Fruit fly (Drosophila melanogaster) whole organism, embryonic: ENCODE results near the gene CG9316.

Experiments used
- Awh ChIP-seq: fragments of 200-800 bp; sonication (Bioruptor generic); IDR thresholded peaks from 2 replicates; pipeline ENCODE4, ENCODE4 v1.3.6; 2022; ENCODE audit warnings: missing biosample characterization, missing genetic modification characterization
- Bgb ChIP-seq: fragments of 200-800 bp; sonication (Bioruptor generic); IDR thresholded peaks from 2 replicates; pipeline ENCODE4 v1.3.6; 2022; ENCODE audit warnings: missing biosample characterization, missing genetic modification characterization; ENCODE audit not compliant: partially characterized antibody
- CG10431 ChIP-seq: fragments of 200-800 bp; sonication (Bioruptor generic); optimal IDR thresholded peaks from 3 replicates; lab custom pipeline; 2018; ENCODE audit warnings: missing biosample characterization, mild to moderate bottlenecking, missing genetic modification characterization
- CG10543 ChIP-seq: fragments of 200-800 bp; sonication (Bioruptor generic); optimal IDR thresholded peaks from 3 replicates; lab custom pipeline; 2017; ENCODE audit warnings: missing biosample characterization, mild to moderate bottlenecking, missing genetic modification characterization, moderate library complexity
- CG12391 ChIP-seq: fragments of 200-800 bp; sonication (Bioruptor generic); optimal IDR thresholded peaks from 3 replicates; lab custom pipeline; 2018; ENCODE audit warnings: missing biosample characterization, mild to moderate bottlenecking, missing genetic modification characterization, moderate library complexity
- CG15269 ChIP-seq: fragments of 200-800 bp; sonication (Bioruptor generic); optimal IDR thresholded peaks from 2 replicates; lab custom pipeline; 2018; ENCODE audit warnings: missing biosample characterization, mild to moderate bottlenecking, missing genetic modification characterization, moderate library complexity
- CG1602 ChIP-seq: fragments of 200-800 bp; sonication (Bioruptor generic); optimal IDR thresholded peaks from 3 replicates; lab custom pipeline; 2016; ENCODE audit warnings: missing biosample characterization, missing genetic modification characterization
- CG17359 ChIP-seq: fragments of 200-800 bp; sonication (Bioruptor generic); optimal IDR thresholded peaks from 3 replicates; lab custom pipeline; 2018; ENCODE audit warnings: missing biosample characterization, mild to moderate bottlenecking, missing genetic modification characterization, moderate library complexity
- CG17612 ChIP-seq: fragments of 200-800 bp; sonication (Bioruptor generic); IDR thresholded peaks from 2 replicates; pipeline ENCODE4 v1.3.6; 2022; ENCODE audit warnings: missing biosample characterization, missing genetic modification characterization
- CG1832 ChIP-seq: fragments of 200-800 bp; sonication (Bioruptor generic); optimal IDR thresholded peaks from 2 replicates; lab custom pipeline; 2017; ENCODE audit warnings: missing biosample characterization, mild to moderate bottlenecking, missing genetic modification characterization, inconsistent platforms
- CG2678 ChIP-seq: fragments of 200-800 bp; sonication (Bioruptor generic); optimal IDR thresholded peaks from 3 replicates; lab custom pipeline; 2019; ENCODE audit warnings: missing biosample characterization, mild to moderate bottlenecking, missing genetic modification characterization, moderate library complexity
- CG32767 ChIP-seq: fragments of 200-800 bp; sonication (Bioruptor generic); IDR thresholded peaks from 2 replicates; pipeline ENCODE4 v1.3.6; 2022; ENCODE audit warnings: missing biosample characterization, missing genetic modification characterization
- CG33557 ChIP-seq: fragments of 200-800 bp; sonication (Bioruptor generic); optimal IDR thresholded peaks from 2 replicates; lab custom pipeline; 2019; ENCODE audit warnings: missing biosample characterization, mild to moderate bottlenecking, missing genetic modification characterization, moderate library complexity
- CG34224 ChIP-seq: fragments of 200-800 bp; sonication (Bioruptor generic); IDR thresholded peaks from 3 replicates; pipeline ENCODE4 v1.3.6; 2022; ENCODE audit warnings: missing biosample characterization, missing genetic modification characterization; ENCODE audit not compliant: partially characterized antibody
- CG6689 ChIP-seq: fragments of 200-800 bp; sonication (Bioruptor generic); IDR thresholded peaks from 2 replicates; pipeline ENCODE4 v1.3.6; 2022; ENCODE audit warnings: missing biosample characterization, missing genetic modification characterization
- CG8388 ChIP-seq: fragments of 200-800 bp; sonication (Bioruptor generic); optimal IDR thresholded peaks from 2 replicates; lab custom pipeline; 2019; ENCODE audit warnings: missing biosample characterization, mild to moderate bottlenecking, missing genetic modification characterization, moderate library complexity
- CG9215 ChIP-seq: fragments of 200-800 bp; sonication (Bioruptor generic); IDR thresholded peaks from 2 replicates; pipeline ENCODE4 v1.3.6; 2022; ENCODE audit warnings: missing biosample characterization, missing genetic modification characterization
- CG9437 ChIP-seq: fragments of 200-800 bp; sonication (Bioruptor generic); optimal IDR thresholded peaks from 2 replicates; lab custom pipeline; 2018; ENCODE audit warnings: missing biosample characterization, mild to moderate bottlenecking, missing genetic modification characterization
- Dek ChIP-seq: fragments of 200-800 bp; sonication (Bioruptor generic); optimal IDR thresholded peaks from 3 replicates; lab custom pipeline; 2019; ENCODE audit warnings: missing biosample characterization, mild to moderate bottlenecking, missing genetic modification characterization, moderate library complexity
- ERR ChIP-seq: fragments of 200-800 bp; sonication (Bioruptor generic); optimal IDR thresholded peaks from 2 replicates; lab custom pipeline; 2016; ENCODE audit warnings: missing biosample characterization, missing genetic modification characterization
- HmgZ ChIP-seq: fragments of 200-800 bp; sonication (Bioruptor generic); optimal IDR thresholded peaks from 2 replicates; lab custom pipeline; 2018; ENCODE audit warnings: missing biosample characterization, mild to moderate bottlenecking, missing genetic modification characterization
- Oaz ChIP-seq: fragments of 200-800 bp; sonication (Bioruptor generic); IDR thresholded peaks from 2 replicates; pipeline ENCODE4 v1.3.6; 2022; ENCODE audit warnings: missing biosample characterization, missing genetic modification characterization
- Scr ChIP-seq: fragments of 200-800 bp; sonication (Bioruptor generic); IDR thresholded peaks from 2 replicates; pipeline ENCODE4 v1.3.6; 2022; ENCODE audit warnings: missing biosample characterization, missing genetic modification characterization; ENCODE audit not compliant: partially characterized antibody
- Sox100B ChIP-seq: fragments of 200-800 bp; sonication (Bioruptor generic); optimal IDR thresholded peaks from 3 replicates; lab custom pipeline; 2018; ENCODE audit warnings: missing biosample characterization, mild to moderate bottlenecking, missing genetic modification characterization
- Sry-δ ChIP-seq: fragments of 200-800 bp; sonication (Bioruptor generic); optimal IDR thresholded peaks from 2 replicates; lab custom pipeline; 2016; ENCODE audit warnings: missing biosample characterization, missing genetic modification characterization
- Tbp ChIP-seq: fragments of >200 bp; optimal IDR thresholded peaks from 2 replicates; lab custom pipeline; 2018; ENCODE audit warnings: missing biosample characterization, missing genetic modification characterization
- Trl ChIP-seq, 3 experiments: fragments of >200 bp in 2 of 3; fragments of 200-800 bp in 1 of 3; sonication (Bioruptor generic) in 1 of 3; optimal IDR thresholded peaks; 2 replicates in 1 of 3; 3 replicates in 2 of 3; lab custom pipeline; 2016 to 2017; ENCODE audit warnings: missing biosample characterization in 1 of 3, missing genetic modification characterization in 1 of 3
- abd-A ChIP-seq: fragments of 200-800 bp; sonication (Bioruptor generic); optimal IDR thresholded peaks from 3 replicates; lab custom pipeline; 2019; ENCODE audit warnings: missing biosample characterization, mild to moderate bottlenecking, missing genetic modification characterization, moderate library complexity
- btn ChIP-seq: fragments of 200-800 bp; sonication (Bioruptor generic); optimal IDR thresholded peaks from 2 replicates; lab custom pipeline; 2016; ENCODE audit warnings: missing biosample characterization, missing genetic modification characterization
- corto ChIP-seq: fragments of 200-800 bp; sonication (Bioruptor generic); optimal IDR thresholded peaks from 2 replicates; lab custom pipeline; 2016; ENCODE audit warnings: missing biosample characterization, mild to moderate bottlenecking, missing genetic modification characterization, moderate library complexity
- exex ChIP-seq: fragments of 200-800 bp; sonication (Bioruptor generic); optimal IDR thresholded peaks from 4 replicates; lab custom pipeline; 2018; ENCODE audit warnings: missing biosample characterization, mild to moderate bottlenecking, missing genetic modification characterization, moderate library complexity
- fd64A ChIP-seq: fragments of 200-800 bp; sonication (Bioruptor generic); optimal IDR thresholded peaks from 3 replicates; lab custom pipeline; 2018; ENCODE audit warnings: missing biosample characterization, mild to moderate bottlenecking, missing genetic modification characterization
- gem ChIP-seq: fragments of 200-800 bp; sonication (Bioruptor generic); optimal IDR thresholded peaks from 2 replicates; lab custom pipeline; 2019; ENCODE audit warnings: missing biosample characterization, mild to moderate bottlenecking, missing genetic modification characterization, moderate library complexity
- hb ChIP-seq: fragments of 200-800 bp; sonication (Bioruptor generic); IDR thresholded peaks from 3 replicates; pipeline ENCODE4 v1.3.6; 2022; ENCODE audit warnings: missing biosample characterization, missing genetic modification characterization; ENCODE audit not compliant: partially characterized antibody
- hkb ChIP-seq, 2 experiments: fragments of 200-800 bp in 1 of 2; fragments of >200 bp in 1 of 2; sonication (Bioruptor generic) in 1 of 2; IDR thresholded peaks in 1 of 2; optimal IDR thresholded peaks in 1 of 2; 2 replicates each; pipeline versions ENCODE4 v1.3.6 to Lab custom; 2017 to 2022; ENCODE audit warnings: missing biosample characterization in 1 of 2, missing genetic modification characterization in 1 of 2
- lmd ChIP-seq: fragments of 200-800 bp; sonication (Bioruptor generic); IDR thresholded peaks from 2 replicates; pipeline ENCODE4 v1.3.6; 2022; ENCODE audit warnings: missing biosample characterization, missing genetic modification characterization
- lov ChIP-seq, 2 experiments: fragments of 200-800 bp in 1 of 2; fragments of >200 bp in 1 of 2; sonication (Bioruptor generic) in 1 of 2; IDR thresholded peaks in 1 of 2; optimal IDR thresholded peaks in 1 of 2; 2 replicates in 1 of 2; 3 replicates in 1 of 2; pipeline versions ENCODE4 v1.3.6 to Lab custom; 2017 to 2022; ENCODE audit warnings: missing biosample characterization in 1 of 2, missing genetic modification characterization in 1 of 2
- onecut ChIP-seq: fragments of 200-800 bp; sonication (Bioruptor generic); IDR thresholded peaks from 2 replicates; pipeline ENCODE4 v1.3.6; 2022; ENCODE audit warnings: missing biosample characterization, missing genetic modification characterization
- org-1 ChIP-seq: fragments of 200-800 bp; sonication (Bioruptor generic); optimal IDR thresholded peaks from 2 replicates; lab custom pipeline; 2017; ENCODE audit warnings: missing biosample characterization, missing genetic modification characterization
- schlank ChIP-seq: fragments of 200-800 bp; sonication (Bioruptor generic); optimal IDR thresholded peaks from 2 replicates; lab custom pipeline; 2018; ENCODE audit warnings: missing biosample characterization, mild to moderate bottlenecking, missing genetic modification characterization
- slbo ChIP-seq: fragments of 200-800 bp; sonication (Bioruptor generic); IDR thresholded peaks from 2 replicates; pipeline ENCODE4 v1.3.6; 2022; ENCODE audit warnings: missing biosample characterization, missing genetic modification characterization
- tna ChIP-seq: fragments of 200-800 bp; sonication (Bioruptor generic); IDR thresholded peaks from 2 replicates; pipeline ENCODE4 v1.3.6; 2022; ENCODE audit warnings: missing biosample characterization, missing genetic modification characterization; ENCODE audit not compliant: partially characterized antibody
- twi ChIP-seq: fragments of 200-800 bp; optimal IDR thresholded peaks from 2 replicates; lab custom pipeline; 2019; ENCODE audit warnings: missing biosample characterization, mild to moderate bottlenecking, missing genetic modification characterization, moderate library complexity
- wdn ChIP-seq: fragments of 200-800 bp; sonication (Bioruptor generic); IDR thresholded peaks from 2 replicates; pipeline ENCODE4 v1.3.6; 2022; ENCODE audit warnings: missing biosample characterization, missing genetic modification characterization
- wor ChIP-seq: fragments of 200-800 bp; sonication (Bioruptor generic); IDR thresholded peaks from 2 replicates; pipeline ENCODE4 v1.3.6; 2022; ENCODE audit warnings: missing biosample characterization, missing genetic modification characterization

The CG9316 gene

DNA sequence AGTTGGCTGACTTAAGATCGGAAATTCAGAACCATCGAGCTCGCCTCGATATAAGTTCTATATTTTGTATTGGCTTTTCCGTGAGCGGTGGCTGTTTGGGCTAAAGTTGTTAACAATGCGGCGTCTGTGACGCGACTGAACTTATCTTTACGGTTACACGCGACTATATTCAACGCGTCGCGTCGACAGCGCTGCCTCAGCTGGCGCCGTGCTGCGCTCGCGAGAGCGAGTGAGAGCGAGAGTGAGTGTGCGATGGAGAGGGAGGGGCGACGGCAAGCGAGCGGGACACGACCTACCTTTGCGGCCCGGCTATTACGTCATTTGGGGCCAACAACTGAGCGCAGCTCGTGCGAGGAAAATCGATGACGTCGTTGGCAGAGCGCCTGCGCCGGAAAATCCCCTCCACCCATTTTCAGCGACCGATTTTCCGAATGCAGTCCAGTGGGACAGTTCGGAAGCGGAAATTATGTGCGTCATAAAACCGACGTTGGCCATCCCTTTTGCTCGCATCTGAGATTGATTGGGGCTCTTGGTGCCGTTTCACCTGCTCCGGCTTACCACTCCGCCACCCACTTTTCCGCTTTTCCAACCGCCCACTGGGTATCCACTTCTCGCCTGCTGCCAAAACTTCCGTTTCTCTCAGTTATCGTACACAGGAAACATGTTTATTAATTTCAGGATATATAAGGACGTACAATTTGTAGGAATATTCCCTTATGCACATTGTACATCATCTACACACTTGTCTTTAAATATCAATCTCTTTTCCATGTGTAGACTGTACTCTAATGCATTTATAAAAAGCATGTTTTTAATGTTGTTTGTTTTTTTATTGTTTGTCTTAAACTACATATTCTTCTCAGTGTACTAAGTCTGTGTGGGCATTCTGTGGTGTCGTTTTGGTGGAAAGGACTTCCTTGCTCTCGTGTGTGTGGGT, 11.6 kb downstream of the CG9316 start, which contains the start of gene Hr38 (continued):
- TF ChIP-seq Dek (tag; lab: Kevin White, UChicago) (peak; percentile 35), schlank (tag; lab: Kevin White, UChicago) (peak; percentile 17), Sox100B (GFP tag; lab: Kevin White, UChicago) (peak; percentile 9), CG6689 (GFP tag; lab: Robert Waterston, UW) (no peak), CG9437 (GFP tag; lab: Kevin White, UChicago) (peak; percentile 7), CG9215 (GFP tag; lab: Robert Waterston, UW) (0 out of 2 replicates have a peak, but pooled peaks have one; percentile 21), abd-A (peak; percentile 87), CG1602 (GFP tag; lab: Kevin White, UChicago) (peak; percentile 8), onecut (GFP tag; lab: Robert Waterston, UW) (peak; percentile 98), Oaz (GFP tag; lab: Robert Waterston, UW) (no peak), Trl (optimal IDR thresholded peaks at IDR 0.05; lab: Kevin White, UChicago) (peak; percentile 73 to 80), Trl (GFP tag; optimal IDR thresholded peaks at IDR 0.05; lab: Kevin White, UChicago) (peak; percentile 26), tna (peak; percentile 37; the same call in 1 of the 2 replicates), CG34224 (GFP tag; lab: Robert Waterston, UW) (peak; percentile 66; the same call in 2 of the 3 replicates), exex (tag; lab: Kevin White, UChicago) (peak; percentile 45), Tbp (GFP tag; lab: Kevin White, UChicago) (no peak), gem (tag; lab: Kevin White, UChicago) (peak; percentile 69), Awh (peak; percentile 54; the same call in 1 of the 2 replicates), hb (GFP tag; lab: Robert Waterston, UW) (no peak), fd64A (no peak), CG15269 (tag; lab: Kevin White, UChicago) (peak; percentile 65), org-1 (GFP tag; lab: Kevin White, UChicago) (peak; percentile 4), CG10543 (GFP tag; lab: Kevin White, UChicago) (no peak), Bgb (peak; percentile 16; the same call in 1 of the 2 replicates), corto (no peak), slbo (GFP tag; lab: Robert Waterston, UW) (peak; percentile 72), CG12391 (tag; lab: Kevin White, UChicago) (no peak), CG2678 (tag; lab: Kevin White, UChicago) (peak; percentile 85), btn (GFP tag; lab: Kevin White, UChicago) (no peak), twi (tag; lab: Kevin White, UChicago) (no peak), CG32767 (GFP tag; lab: Robert Waterston, UW) (no peak), Scr (GFP tag; lab: Robert Waterston, UW) (peak; percentile 20), wor (GFP tag; lab: Robert Waterston, UW) (0 out of 2 replicates have a peak, but pooled peaks have one; percentile 12), CG1832 (GFP tag; lab: Kevin White, UChicago) (peak; percentile 47), hkb (optimal IDR thresholded peaks at IDR 0.05; lab: Kevin White, UChicago) (no peak), hkb (GFP tag; IDR thresholded peaks at IDR 0.05; lab: Robert Waterston, UW) (peak; percentile 51; the same call in 1 of the 2 replicates), CG33557 (GFP tag; lab: Kevin White, UChicago) (peak; percentile 30), lov (optimal IDR thresholded peaks at IDR 0.05; lab: Kevin White, UChicago) (no peak), lov (GFP tag; IDR thresholded peaks at IDR 0.05; lab: Robert Waterston, UW) (peak; percentile 78; the same call in 2 of the 3 replicates), wdn (GFP tag; lab: Robert Waterston, UW) (peak; percentile 44; the same call in 1 of the 2 replicates), CG17612 (GFP tag; lab: Robert Waterston, UW) (no peak), Sry-δ (GFP tag; lab: Kevin White, UChicago) (no peak), lmd (GFP tag; lab: Robert Waterston, UW) (peak; percentile 28; the same call in 1 of the 2 replicates), CG10431 (GFP tag; lab: Kevin White, UChicago) (peak; percentile 41), CG8388 (GFP tag; lab: Kevin White, UChicago) (peak; percentile 5), HmgZ (no peak), CG17359 (peak; percentile 64), ERR (peak; percentile 9)
